Worm (Caenorhabditis elegans) whole organism, L3 larva: ENCODE results near the gene C49F8.3.

Source experiments
- aly-2 ChIP-seq: fragments of 150-350 bp; optimal IDR thresholded peaks from 2 replicates; lab custom pipeline; 2014; ENCODE audit warnings: missing biosample characterization, missing genetic modification characterization
- ama-1 ChIP-seq: fragments of 150-350 bp; optimal IDR thresholded peaks from 2 replicates; lab custom pipeline; 2018
- ceh-28 ChIP-seq: fragments of 150-350 bp; optimal IDR thresholded peaks from 2 replicates; lab custom pipeline; 2014; ENCODE audit warnings: missing biosample characterization, missing genetic modification reagents, missing genetic modification characterization
- hmg-11 ChIP-seq: sonication (generic microtip); optimal IDR thresholded peaks from 2 replicates; lab custom pipeline; 2016; ENCODE audit warnings: missing genetic modification characterization, missing compliant biosample characterization
- jun-1 ChIP-seq: fragments of 150-350 bp; optimal IDR thresholded peaks from 2 replicates; lab custom pipeline; 2014; ENCODE audit warnings: missing biosample characterization, missing genetic modification reagents, missing genetic modification characterization
- nhr-43 ChIP-seq: sonication (generic microtip); optimal IDR thresholded peaks from 2 replicates; lab custom pipeline; 2016; ENCODE audit warnings: mild to moderate bottlenecking, missing genetic modification characterization, missing compliant biosample characterization; ENCODE audit not compliant: poor library complexity, severe bottlenecking
- nhr-76 ChIP-seq: fragments of 150-350 bp; sonication (generic microtip); optimal IDR thresholded peaks from 5 replicates; lab custom pipeline; 2014; ENCODE audit warnings: missing biosample characterization, missing genetic modification characterization
- skn-1 ChIP-seq: fragments of 150-350 bp; optimal IDR thresholded peaks from 2 replicates; lab custom pipeline; 2014; ENCODE audit warnings: missing biosample characterization, missing genetic modification characterization
- tbx-2 ChIP-seq: sonication (generic microtip); optimal IDR thresholded peaks from 2 replicates; lab custom pipeline; 2016; ENCODE audit warnings: mild to moderate bottlenecking, missing genetic modification characterization, missing compliant biosample characterization
- unc-62 ChIP-seq: fragments of 150-350 bp; sonication (generic microtip); optimal IDR thresholded peaks from 4 replicates; lab custom pipeline; 2014; ENCODE audit warnings: missing biosample characterization, missing genetic modification reagents, missing genetic modification characterization

DNA sequence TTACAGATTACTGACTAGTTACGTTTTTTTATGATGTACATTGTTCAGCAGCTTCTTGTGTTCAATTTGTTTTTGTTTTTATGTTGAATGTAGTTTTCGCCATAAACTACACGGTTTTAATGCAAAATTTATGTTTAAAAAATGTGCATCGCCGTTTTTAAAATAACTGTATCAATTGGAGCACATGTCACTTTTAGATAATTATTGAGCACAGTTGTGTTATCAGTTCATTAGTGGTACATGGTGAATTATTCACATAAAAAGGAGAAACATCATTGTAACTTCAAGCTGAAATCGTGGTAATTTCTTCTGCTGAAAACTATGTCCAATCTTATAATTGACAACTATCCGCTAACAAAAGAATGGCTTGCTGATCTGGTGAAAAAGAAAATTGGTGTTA lies 25.0 kb upstream of the C49F8.3 start:
- TF ChIP-seq ama-1 (lab: Kevin White, UChicago) (no peak), nhr-43 (tag; lab: Kevin White, UChicago) (no peak), ceh-28 (tag; lab: Kevin White, UChicago) (no peak), jun-1 (no peak), tbx-2 (tag; lab: Kevin White, UChicago) (no peak), unc-62 (no peak), skn-1 (tag; lab: Kevin White, UChicago) (no peak), aly-2 (tag; lab: Kevin White, UChicago) (no peak), nhr-76 (no peak), hmg-11 (no peak)
